Worm (Caenorhabditis elegans) whole organism, mixed stage, embryonic: ENCODE results near the gene C06A12.19.

ENCODE experiments used
- ceh-39 ChIP-seq: fragments of 150-350 bp; optimal IDR thresholded peaks from 2 replicates; lab custom pipeline; 2014; ENCODE audit warnings: missing biosample characterization, missing genetic modification characterization
- ceh-43 ChIP-seq: fragments of 200-800 bp; sonication (Bioruptor generic); optimal IDR thresholded peaks from 2 replicates; lab custom pipeline; 2018; ENCODE audit warnings: mild to moderate bottlenecking, missing genetic modification characterization, moderate library complexity, missing compliant biosample characterization
- cnd-1 ChIP-seq: fragments of 200-800 bp; sonication (Bioruptor generic); optimal IDR thresholded peaks from 2 replicates; lab custom pipeline; 2018; ENCODE audit warnings: mild to moderate bottlenecking, missing genetic modification characterization, missing compliant biosample characterization
- drap-1 ChIP-seq: fragments of 200-800 bp; sonication (Bioruptor generic); optimal IDR thresholded peaks from 3 replicates; lab custom pipeline; 2018; ENCODE audit warnings: mild to moderate bottlenecking, missing genetic modification characterization, missing compliant biosample characterization
- elt-1 ChIP-seq: sonication (generic microtip); optimal IDR thresholded peaks from 2 replicates; lab custom pipeline; 2017; ENCODE audit warnings: missing genetic modification characterization, mild to moderate bottlenecking, missing compliant biosample characterization, antibody characterized with exemption, moderate library complexity, borderline replicate concordance; ENCODE audit not compliant: insufficient read depth
- mab-5 ChIP-seq: fragments of 150-350 bp; optimal IDR thresholded peaks from 2 replicates; lab custom pipeline; 2014; ENCODE audit warnings: missing biosample characterization, missing genetic modification characterization
- mep-1 ChIP-seq: fragments of 150-350 bp; optimal IDR thresholded peaks from 2 replicates; lab custom pipeline; 2017; ENCODE audit warnings: missing biosample characterization, missing genetic modification reagents, missing genetic modification characterization, inconsistent platforms
- mls-2 ChIP-seq: sonication (generic microtip); optimal IDR thresholded peaks from 2 replicates; lab custom pipeline; 2016; ENCODE audit warnings: mild to moderate bottlenecking, missing genetic modification characterization, moderate library complexity, missing compliant biosample characterization
- nhr-237 ChIP-seq: fragments of 150-350 bp; optimal IDR thresholded peaks from 2 replicates; lab custom pipeline; 2014; ENCODE audit warnings: missing biosample characterization, missing genetic modification characterization
- nhr-76 ChIP-seq: sonication (generic microtip); optimal IDR thresholded peaks from 2 replicates; lab custom pipeline; 2017; ENCODE audit warnings: missing biosample characterization, missing genetic modification characterization
- snpc-4 ChIP-seq: fragments of 150-350 bp; optimal IDR thresholded peaks from 2 replicates; lab custom pipeline; 2014; ENCODE audit warnings: missing biosample characterization, missing genetic modification characterization
- tbx-8 ChIP-seq: fragments of 200-800 bp; sonication (Bioruptor generic); optimal IDR thresholded peaks from 2 replicates; lab custom pipeline; 2018; ENCODE audit warnings: mild to moderate bottlenecking, missing genetic modification characterization, moderate library complexity, missing compliant biosample characterization
- unc-120 ChIP-seq: sonication (generic microtip); optimal IDR thresholded peaks from 2 replicates; lab custom pipeline; 2017; ENCODE audit warnings: missing genetic modification characterization, missing compliant biosample characterization; ENCODE audit not compliant: poor library complexity, severe bottlenecking
- unc-39 ChIP-seq: fragments of 150-350 bp; optimal IDR thresholded peaks from 2 replicates; lab custom pipeline; 2014; ENCODE audit warnings: missing biosample characterization, missing genetic modification characterization
- unc-62 ChIP-seq: fragments of 150-350 bp; optimal IDR thresholded peaks from 2 replicates; lab custom pipeline; 2014; ENCODE audit warnings: missing biosample characterization, missing genetic modification reagents, missing genetic modification characterization
- zip-8 ChIP-seq: fragments of 150-350 bp; optimal IDR thresholded peaks from 2 replicates; lab custom pipeline; 2014; ENCODE audit warnings: missing biosample characterization, missing genetic modification characterization
- ztf-11 ChIP-seq: fragments of 150-350 bp; optimal IDR thresholded peaks from 2 replicates; lab custom pipeline; 2014; ENCODE audit warnings: missing biosample characterization, missing genetic modification characterization

The C06A12.19 gene

ce11 chrIV:17399455-17399854 lies 40.4 kb downstream of the C06A12.19 start, which contains the start of gene T02D1.4:
Gene T02D1.4 (plus strand): TSS chrIV:17399755.
- TF ChIP-seq mab-5 (tag; lab: Kevin White, UChicago) (no peak), ceh-43 (GFP tag; lab: Kevin White, UChicago) (no peak)

- TF ChIP-seq unc-62 (GFP tag; lab: Kevin White, UChicago) (no peak), nhr-76 (tag; lab: Kevin White, UChicago) (no peak), nhr-237 (tag; lab: Kevin White, UChicago) (no peak), mls-2 (tag; lab: Kevin White, UChicago) (no peak), snpc-4 (tag; lab: Kevin White, UChicago) (no peak), zip-8 (tag; lab: Kevin White, UChicago) (no peak), tbx-8 (GFP tag; lab: Kevin White, UChicago) (no peak), mep-1 (tag; lab: Kevin White, UChicago) (no peak), drap-1 (no peak), ceh-39 (no peak), unc-120 (no peak), unc-39 (tag; lab: Kevin White, UChicago) (no peak), ztf-11 (tag; lab: Kevin White, UChicago) (no peak), mab-5 (tag; lab: Kevin White, UChicago) (no peak), cnd-1 (no peak), elt-1 (tag; lab: Kevin White, UChicago) (no peak)
Observed at ce11 chrIV:17395910-17396309, 44.0 kb downstream of the C06A12.19 start, which contains the start of gene sru-15. Gene sru-15 (plus strand): TSS chrIV:17396210.
